Comparison of ENCODE assay signal across 1 worm cellular context in the genomic region with DNA sequence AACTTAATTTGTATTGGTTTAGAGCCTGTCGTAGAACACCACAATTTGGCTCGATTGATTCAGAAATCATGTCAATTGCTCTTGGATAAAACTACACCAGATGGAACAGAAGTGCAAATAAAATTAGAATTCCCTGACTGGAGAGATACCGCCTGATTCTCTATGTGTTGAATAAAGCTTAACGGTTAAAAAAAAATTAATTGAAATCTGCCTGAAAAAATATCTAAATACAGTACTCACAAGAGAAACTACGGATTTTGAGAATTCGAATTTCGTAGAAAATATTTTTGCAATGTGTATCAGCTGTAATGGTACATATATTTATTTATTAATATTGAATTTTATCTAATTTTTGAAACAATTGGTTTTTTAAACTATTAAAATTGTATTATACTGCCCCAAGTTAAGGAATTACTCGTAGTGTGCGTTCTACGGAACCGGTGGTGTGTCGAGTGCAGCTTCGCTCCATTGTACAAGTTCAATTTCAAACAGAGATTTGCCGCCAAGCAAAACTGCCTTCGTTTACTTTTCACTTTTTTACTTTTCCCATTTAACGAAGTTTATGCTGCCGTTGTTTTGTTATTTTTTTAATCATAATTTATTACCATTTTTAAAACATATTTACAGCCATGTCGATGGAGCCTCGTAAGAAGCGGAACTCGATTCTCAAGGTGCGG.
A peak's percentile ranks its signal among the peaks of the same experiment; 100 is the strongest.
TF ChIP-seq lines count a peak whose summit lies in the region.

A gene (plus strand): TSS at position 626 of the 677 bp plus-strand sequence.

TF ChIP-seq in whole organism, L1 larva, 84 proteins besides CTCF, POLR2A, EP300 and RAD21 (continued from another document):
- TF ChIP-seq lir-3 (tag; optimal IDR thresholded peaks at IDR 0.05; lab: Kevin White, UChicago; ENCODE audit: poor library complexity) (peak; percentile 36), skn-1 (tag; optimal IDR thresholded peaks at IDR 0.05; lab: Kevin White, UChicago) (peak; percentile 36), fkh-10 (GFP tag; optimal IDR thresholded peaks at IDR 0.05; lab: Kevin White, UChicago) (no peak), pqm-1 (tag; optimal IDR thresholded peaks at IDR 0.05; lab: Kevin White, UChicago) (no peak), vab-15 (tag; optimal IDR thresholded peaks at IDR 0.05; lab: Kevin White, UChicago) (peak; percentile 17), nhr-19 (GFP tag; conservative IDR thresholded peaks at IDR 0.05; lab: Robert Waterston, UW) (no peak), elt-3 (tag; optimal IDR thresholded peaks at IDR 0.05; lab: Kevin White, UChicago) (peak in 1 of 6 experiments; percentile 22), F16B12.6 (tag; optimal IDR thresholded peaks at IDR 0.05; lab: Kevin White, UChicago) (peak; percentile 42), irx-1 (tag; optimal IDR thresholded peaks at IDR 0.05; lab: Kevin White, UChicago) (no peak), lin-39 (tag; optimal IDR thresholded peaks at IDR 0.05; lab: Kevin White, UChicago) (no peak), ceh-63 (GFP tag; optimal IDR thresholded peaks at IDR 0.05; lab: Kevin White, UChicago) (no peak), dsc-1 (tag; optimal IDR thresholded peaks at IDR 0.05; lab: Kevin White, UChicago) (no peak), hlh-4 (tag; optimal IDR thresholded peaks at IDR 0.05; lab: Kevin White, UChicago) (no peak), grh-1 (GFP tag; IDR thresholded peaks at IDR 0.05; lab: Robert Waterston, UW) (no peak), swsn-7 (tag; optimal IDR thresholded peaks at IDR 0.05; lab: Kevin White, UChicago) (peak; percentile 17), mdl-1 (tag; optimal IDR thresholded peaks at IDR 0.05; lab: Kevin White, UChicago) (no peak), dpl-1 (GFP tag; optimal IDR thresholded peaks at IDR 0.05; lab: Kevin White, UChicago) (peak; percentile 80 to 89 (median 81)), ceh-88 (GFP tag; IDR thresholded peaks at IDR 0.05; lab: Robert Waterston, UW) (no peak), ztf-11 (tag; optimal IDR thresholded peaks at IDR 0.05; lab: Kevin White, UChicago) (no peak), nhr-77 (tag; optimal IDR thresholded peaks at IDR 0.05; lab: Kevin White, UChicago) (peak; percentile 28), lsy-2 (tag; optimal IDR thresholded peaks at IDR 0.05; lab: Kevin White, UChicago) (peak; percentile 28 to 82)
